Fruit fly (Drosophila melanogaster): ENCODE data around the gene CG32365.

CG32365 gene

DNA sequence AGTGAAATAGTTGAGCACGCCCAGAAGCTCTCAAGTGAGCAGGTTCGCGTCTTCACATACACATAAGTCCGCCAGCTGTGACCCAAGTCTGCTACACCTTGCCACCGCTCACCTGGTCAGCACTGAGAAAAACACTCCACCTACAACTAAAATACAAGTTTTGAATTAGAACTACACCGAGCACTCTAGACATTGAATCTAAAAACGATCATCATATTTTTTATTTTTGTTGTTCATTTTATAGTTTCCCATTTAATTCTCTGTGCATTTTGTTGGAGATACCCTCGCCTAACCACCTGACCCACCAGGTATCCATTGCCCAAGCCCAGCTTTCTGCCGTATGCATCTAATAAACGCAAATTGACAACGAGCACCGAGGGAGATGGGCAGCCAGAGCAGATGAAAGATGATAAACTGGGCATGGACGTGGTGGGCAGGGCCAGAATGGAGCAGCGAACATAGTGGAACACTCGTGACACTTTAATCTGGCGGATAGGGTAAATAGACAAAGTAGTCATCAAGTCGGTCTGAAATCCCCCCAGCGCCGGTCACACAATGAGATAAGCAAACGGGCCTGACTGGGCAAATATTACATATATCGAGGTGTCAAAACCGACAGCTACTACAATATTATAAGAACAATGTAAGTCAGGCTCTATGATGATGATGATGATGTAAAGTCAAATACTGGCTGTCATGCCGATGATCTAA is 27.4 kb upstream of the CG32365 start (continued):
- no peak for TF ChIP-seq repo (GFP tag; optimal IDR thresholded peaks at IDR 0.05)
- no peak for TF ChIP-seq CG8290 (GFP tag; optimal IDR thresholded peaks at IDR 0.05)
- TF ChIP-seq CG8290 (tag; optimal IDR thresholded peaks at IDR 0.05) = no peak
- TF ChIP-seq CG30431 (GFP tag; optimal IDR thresholded peaks at IDR 0.05) = no peak
- TF ChIP-seq Deaf1 (tag; optimal IDR thresholded peaks at IDR 0.05) = no peak
- no peak for TF ChIP-seq vfl (GFP tag; optimal IDR thresholded peaks at IDR 0.05)
- peak; percentile 47; the same call in 1 of the 2 replicates for TF ChIP-seq vvl (GFP tag; IDR thresholded peaks at IDR 0.05)
- no peak for TF ChIP-seq CG12659 (GFP tag; optimal IDR thresholded peaks at IDR 0.05)
- no peak for TF ChIP-seq Taf1 (GFP tag; IDR thresholded peaks at IDR 0.05)
- no peak for TF ChIP-seq Nf-YC (tag; optimal IDR thresholded peaks at IDR 0.05)
- no peak for TF ChIP-seq Meics (GFP tag; optimal IDR thresholded peaks at IDR 0.05)
- peak; percentile 59 for TF ChIP-seq sens (GFP tag)
- peak; percentile 50 for TF ChIP-seq E2f1 (GFP tag; IDR thresholded peaks at IDR 0.05)
- TF ChIP-seq Oli (tag; optimal IDR thresholded peaks at IDR 0.05) = no peak
- TF ChIP-seq HLH3B (GFP tag; IDR thresholded peaks at IDR 0.05) = no peak
- 0 out of 3 replicates have a peak, but pooled peaks have one; percentile 25 for TF ChIP-seq CG7357 (GFP tag; IDR thresholded peaks at IDR 0.05)
- peak; percentile 34; the same call in 1 of the 2 replicates for TF ChIP-seq Ada2b (GFP tag; IDR thresholded peaks at IDR 0.05)
- no peak for TF ChIP-seq HmgD (GFP tag; optimal IDR thresholded peaks at IDR 0.05)
- TF ChIP-seq CG11085 (GFP tag; IDR thresholded peaks at IDR 0.05) = no peak
- TF ChIP-seq ac (GFP tag; optimal IDR thresholded peaks at IDR 0.05) = no peak
- TF ChIP-seq CG7786 (GFP tag; optimal IDR thresholded peaks at IDR 0.05) = no peak
- peak; percentile 45; the same call in 1 of the 3 replicates for TF ChIP-seq dysf (GFP tag; IDR thresholded peaks at IDR 0.05)
- TF ChIP-seq CG11504 (tag; optimal IDR thresholded peaks at IDR 0.05) = peak; percentile 40
- TF ChIP-seq gfzf (GFP tag; optimal IDR thresholded peaks at IDR 0.05) = no peak
- peak; percentile 2 for TF ChIP-seq CG16863 (GFP tag; optimal IDR thresholded peaks at IDR 0.05)
- no peak for TF ChIP-seq nerfin-2 (GFP tag; IDR thresholded peaks at IDR 0.05; ENCODE audit: partially characterized antibody)
- TF ChIP-seq NC2β (GFP tag; optimal IDR thresholded peaks at IDR 0.05) = no peak
- TF ChIP-seq ken (GFP tag; IDR thresholded peaks at IDR 0.05) = 0 out of 3 replicates have a peak, but pooled peaks have one; percentile 13
- TF ChIP-seq Blimp-1 (GFP tag; optimal IDR thresholded peaks at IDR 0.05) = peak; percentile 11
- TF ChIP-seq ssp (GFP tag; IDR thresholded peaks at IDR 0.05) = 0 out of 2 replicates have a peak, but pooled peaks have one; percentile 33
- no peak for TF ChIP-seq her (GFP tag; optimal IDR thresholded peaks at IDR 0.05)
- no peak for TF ChIP-seq Dip2 (GFP tag; IDR thresholded peaks at IDR 0.05)
- no peak for TF ChIP-seq schlank (tag; optimal IDR thresholded peaks at IDR 0.05)
- TF ChIP-seq Pdp1 (GFP tag; optimal IDR thresholded peaks at IDR 0.05) = peak in 1 of 2 experiments; percentile 44
- no peak for TF ChIP-seq CG17612 (GFP tag; IDR thresholded peaks at IDR 0.05)
- no peak for TF ChIP-seq pfk (GFP tag; optimal IDR thresholded peaks at IDR 0.05)
- no peak for TF ChIP-seq chinmo (GFP tag; IDR thresholded peaks at IDR 0.05; ENCODE audit: partially characterized antibody)
- TF ChIP-seq onecut (GFP tag; IDR thresholded peaks at IDR 0.05) = no peak
- peak; percentile 18 for TF ChIP-seq phol (tag; optimal IDR thresholded peaks at IDR 0.05)
- no peak for TF ChIP-seq eyg (GFP tag; optimal IDR thresholded peaks at IDR 0.05)
- TF ChIP-seq Dfd (GFP tag; optimal IDR thresholded peaks at IDR 0.05) = no peak
- TF ChIP-seq fru (optimal IDR thresholded peaks at IDR 0.05) = no peak
- no peak for TF ChIP-seq Usf (GFP tag; optimal IDR thresholded peaks at IDR 0.05)
- TF ChIP-seq Hr51 (GFP tag; optimal IDR thresholded peaks at IDR 0.05) = peak in 1 of 2 experiments; percentile 42
- no peak for TF ChIP-seq Opbp (GFP tag; IDR thresholded peaks at IDR 0.05; ENCODE audit: partially characterized antibody)
- TF ChIP-seq rib (GFP tag; IDR thresholded peaks at IDR 0.05) = no peak
- TF ChIP-seq CG6791 (GFP tag; IDR thresholded peaks at IDR 0.05; ENCODE audit: partially characterized antibody) = no peak
- 0 out of 2 replicates have a peak, but pooled peaks have one; percentile 33 for TF ChIP-seq sim (GFP tag; IDR thresholded peaks at IDR 0.05)
- TF ChIP-seq CG4820 (GFP tag; optimal IDR thresholded peaks at IDR 0.05) = no peak
- TF ChIP-seq Ptx1 (GFP tag; IDR thresholded peaks at IDR 0.05) = peak; percentile 22; the same call in 1 of the 2 replicates
- no peak for TF ChIP-seq CG11696 (GFP tag; IDR thresholded peaks at IDR 0.05)

Data from whole organism, embryonic.